Worm (Caenorhabditis elegans) whole organism, early embryonic: ENCODE results near the gene T28A11.4.

ENCODE experiments used
- B0310.2 ChIP-seq: sonication (generic microtip); optimal IDR thresholded peaks from 2 replicates; lab custom pipeline; 2016; ENCODE audit warnings: mild to moderate bottlenecking, missing genetic modification characterization, missing compliant biosample characterization
- F13C5.2 ChIP-seq: sonication (generic microtip); optimal IDR thresholded peaks from 2 replicates; lab custom pipeline; 2017; ENCODE audit warnings: mild to moderate bottlenecking, missing genetic modification characterization, inconsistent platforms, missing compliant biosample characterization
- aly-1 ChIP-seq: sonication (generic microtip); optimal IDR thresholded peaks from 2 replicates; lab custom pipeline; 2016; ENCODE audit warnings: missing genetic modification characterization, missing compliant biosample characterization
- ama-1 ChIP-seq: fragments of 150-350 bp; optimal IDR thresholded peaks from 2 replicates; lab custom pipeline; 2014
- ceh-13 ChIP-seq: fragments of 200-800 bp; sonication (Bioruptor generic); optimal IDR thresholded peaks from 2 replicates; lab custom pipeline; 2018; ENCODE audit warnings: mild to moderate bottlenecking, missing genetic modification characterization, missing compliant biosample characterization
- ceh-36 ChIP-seq: sonication (generic microtip); optimal IDR thresholded peaks from 2 replicates; lab custom pipeline; 2016; ENCODE audit warnings: missing genetic modification characterization, inconsistent platforms, missing compliant biosample characterization
- ets-7 ChIP-seq: sonication (generic microtip); optimal IDR thresholded peaks from 2 replicates; lab custom pipeline; 2016; ENCODE audit warnings: missing genotype, missing genetic modification characterization, missing compliant biosample characterization
- flt-1 ChIP-seq: fragments of 200-800 bp; sonication (Bioruptor generic); IDR thresholded peaks from 2 replicates; pipeline ENCODE4 v1.3.6; 2022; ENCODE audit warnings: missing genetic modification characterization, missing compliant biosample characterization
- hmbx-1 ChIP-seq: sonication (generic microtip); optimal IDR thresholded peaks from 2 replicates; lab custom pipeline; 2016; ENCODE audit warnings: mild to moderate bottlenecking, missing genetic modification characterization, missing compliant biosample characterization
- hmg-4 ChIP-seq: fragments of 200-800 bp; sonication (Bioruptor generic); optimal IDR thresholded peaks from 2 replicates; lab custom pipeline; 2018; ENCODE audit warnings: mild to moderate bottlenecking, missing genetic modification characterization, missing compliant biosample characterization
- hnd-1 ChIP-seq: sonication (generic microtip); optimal IDR thresholded peaks from 2 replicates; lab custom pipeline; 2016; ENCODE audit warnings: missing genetic modification characterization, missing compliant biosample characterization
- pes-1 ChIP-seq: fragments of 200-800 bp; sonication (Bioruptor generic); IDR thresholded peaks from 2 replicates; pipeline ENCODE4 v1.3.6; 2022; ENCODE audit warnings: missing genetic modification reagents, missing genetic modification characterization, missing compliant biosample characterization
- scrt-1 ChIP-seq: fragments of 200-800 bp; sonication (Bioruptor generic); IDR thresholded peaks from 2 replicates; pipeline ENCODE4 v1.3.6; 2022; ENCODE audit warnings: missing genetic modification characterization, missing compliant biosample characterization
- sea-1 ChIP-seq: fragments of 200-800 bp; sonication (Bioruptor generic); conservative IDR thresholded peaks from 2 replicates; pipeline ENCODE4 v1.3.6; 2022; ENCODE audit warnings: missing genetic modification characterization, missing compliant biosample characterization
- tbx-11 ChIP-seq: fragments of 200-800 bp; sonication (Bioruptor generic); IDR thresholded peaks from 2 replicates; pipeline ENCODE4 v1.3.6; 2022; ENCODE audit warnings: missing genetic modification characterization, missing compliant biosample characterization
- tbx-37 ChIP-seq: fragments of 200-800 bp; sonication (Bioruptor generic); conservative IDR thresholded peaks from 2 replicates; pipeline ENCODE4 v1.3.6; 2022; ENCODE audit warnings: missing genetic modification reagents, missing genetic modification characterization, missing compliant biosample characterization
- tra-4 ChIP-seq: sonication (generic microtip); optimal IDR thresholded peaks from 2 replicates; lab custom pipeline; 2017; ENCODE audit warnings: missing genetic modification characterization, missing compliant biosample characterization

T28A11.4 gene

DNA sequence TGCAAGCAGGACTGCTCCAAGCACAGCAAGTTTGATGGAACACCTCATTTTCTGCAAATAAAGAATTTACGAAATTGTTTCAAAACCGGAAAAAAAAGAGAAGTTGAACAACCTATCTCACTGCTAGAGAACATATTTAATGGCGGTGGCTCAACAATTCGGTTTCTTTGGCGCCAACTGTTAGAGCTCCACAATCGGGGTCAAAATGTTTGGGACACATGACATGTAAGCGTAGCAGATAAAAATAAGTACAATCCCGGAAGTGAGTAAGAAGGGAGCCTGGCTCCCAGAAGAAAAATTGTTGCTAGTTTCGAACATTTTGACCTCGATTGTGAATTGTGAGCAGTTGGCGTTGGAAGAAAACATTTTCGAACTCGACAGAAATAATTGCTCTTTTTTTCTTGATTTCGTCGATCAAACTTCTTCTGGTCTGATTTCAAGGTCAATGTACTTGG lies 14.7 kb upstream of the T28A11.4 start, which contains the start of gene T28A11.16:
T28A11.16 (minus strand) TSS at position 51 of the 455 bp plus-strand sequence.
- TF ChIP-seq tbx-37 (GFP tag; lab: Robert Waterston, UW), result no peak
- TF ChIP-seq hnd-1 (tag; lab: Kevin White, UChicago), result no peak
- TF ChIP-seq hmg-4 (GFP tag; lab: Kevin White, UChicago), result no peak
- no peak for TF ChIP-seq ceh-36
- TF ChIP-seq flt-1 (GFP tag; lab: Robert Waterston, UW), result no peak
- no peak for TF ChIP-seq ama-1 (lab: Kevin White, UChicago)
- no peak for TF ChIP-seq aly-1 (tag; lab: Kevin White, UChicago)
- TF ChIP-seq hmbx-1, result no peak

ce11 chrV:3260075-3260474 lies 13.8 kb upstream of the T28A11.4 start, which contains the start of gene srbc-5:
Gene srbc-5, plus strand, starts transcription at chrV:3260375.
- TF ChIP-seq ceh-36 (no peak), flt-1 (GFP tag; lab: Robert Waterston, UW) (no peak), ama-1 (lab: Kevin White, UChicago) (no peak), aly-1 (tag; lab: Kevin White, UChicago) (no peak), B0310.2 (tag; lab: Kevin White, UChicago) (no peak), hnd-1 (tag; lab: Kevin White, UChicago) (no peak), hmg-4 (GFP tag; lab: Kevin White, UChicago) (no peak), ceh-13 (GFP tag; lab: Kevin White, UChicago) (no peak), F13C5.2 (no peak), scrt-1 (GFP tag; lab: Robert Waterston, UW) (no peak), sea-1 (GFP tag; lab: Robert Waterston, UW) (no peak), tbx-11 (no peak), tra-4 (tag; lab: Kevin White, UChicago) (no peak), ets-7 (tag; lab: Kevin White, UChicago) (no peak), hmbx-1 (no peak), tbx-37 (GFP tag; lab: Robert Waterston, UW) (no peak), pes-1 (no peak)

DNA sequence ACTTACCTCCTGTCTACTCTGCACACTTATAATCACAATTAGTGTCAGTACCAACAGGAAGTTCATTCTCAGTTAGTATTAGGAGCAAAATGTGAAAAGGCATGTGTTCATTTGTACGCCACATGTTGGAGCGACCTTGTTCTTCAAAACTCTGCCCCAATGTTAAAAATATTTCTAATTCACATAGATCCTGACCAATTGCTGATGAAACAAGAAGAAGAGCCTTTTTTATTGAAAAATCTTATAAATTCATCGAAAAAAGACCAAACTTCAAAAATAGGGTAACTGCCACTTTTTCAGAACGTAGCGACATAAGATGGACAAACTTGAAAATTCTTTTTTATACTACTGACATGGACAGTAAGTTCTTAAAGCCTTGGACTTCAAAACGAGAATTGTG lies 7.7 kb upstream of the T28A11.4 start, which contains the start of gene T28A11.17:
T28A11.17 (minus strand) TSS at position 101 of the 400 bp plus-strand sequence.
- TF ChIP-seq tra-4 (tag; lab: Kevin White, UChicago) (no peak), B0310.2 (tag; lab: Kevin White, UChicago) (no peak), hmg-4 (GFP tag; lab: Kevin White, UChicago) (no peak), hnd-1 (tag; lab: Kevin White, UChicago) (no peak), aly-1 (tag; lab: Kevin White, UChicago) (no peak), hmbx-1 (no peak), sea-1 (GFP tag; lab: Robert Waterston, UW) (no peak), tbx-11 (no peak), flt-1 (GFP tag; lab: Robert Waterston, UW) (no peak), pes-1 (no peak), ama-1 (lab: Kevin White, UChicago) (no peak)

DNA sequence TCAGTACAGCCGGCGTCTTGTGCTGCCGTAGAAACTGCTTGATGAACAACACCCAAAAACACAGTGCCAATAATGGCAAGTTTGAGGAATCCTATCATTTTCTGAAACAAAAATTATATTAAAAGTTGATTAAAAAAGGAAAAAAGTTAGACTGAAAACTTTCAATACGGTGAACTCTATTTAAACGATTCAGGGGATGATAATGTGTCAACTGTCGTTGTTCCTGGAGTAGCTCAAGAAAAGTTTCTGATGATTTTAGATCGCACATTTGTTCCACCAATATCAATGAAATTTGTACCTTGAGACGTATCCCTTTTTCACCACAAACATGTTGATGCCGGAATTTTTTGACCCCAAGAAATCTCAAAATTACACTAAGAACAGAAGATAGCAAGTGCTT lies 5.9 kb upstream of the T28A11.4 start, which contains the start of gene T28A11.18:
T28A11.18 (minus strand) TSS at position 101 of the 400 bp plus-strand sequence.
- no peak for TF ChIP-seq flt-1 (GFP tag; lab: Robert Waterston, UW)
- TF ChIP-seq ceh-13 (GFP tag; lab: Kevin White, UChicago), result no peak
- no peak for TF ChIP-seq pes-1
- TF ChIP-seq hmg-4 (GFP tag; lab: Kevin White, UChicago), result no peak
- no peak for TF ChIP-seq sea-1 (GFP tag; lab: Robert Waterston, UW)
- TF ChIP-seq tra-4 (tag; lab: Kevin White, UChicago), result no peak
- TF ChIP-seq F13C5.2, result no peak
- TF ChIP-seq ama-1 (lab: Kevin White, UChicago), result no peak
- no peak for TF ChIP-seq tbx-11
- TF ChIP-seq scrt-1 (GFP tag; lab: Robert Waterston, UW), result no peak
- TF ChIP-seq hmbx-1, result no peak
- TF ChIP-seq ceh-36, result no peak
- no peak for TF ChIP-seq aly-1 (tag; lab: Kevin White, UChicago)
- TF ChIP-seq tbx-37 (GFP tag; lab: Robert Waterston, UW), result no peak
- no peak for TF ChIP-seq ets-7 (tag; lab: Kevin White, UChicago)
- no peak for TF ChIP-seq B0310.2 (tag; lab: Kevin White, UChicago)
- TF ChIP-seq hnd-1 (tag; lab: Kevin White, UChicago), result no peak

- no peak for TF ChIP-seq aly-1 (tag; lab: Kevin White, UChicago)
- TF ChIP-seq flt-1 (GFP tag; lab: Robert Waterston, UW), result no peak
- no peak for TF ChIP-seq tbx-11
- no peak for TF ChIP-seq sea-1 (GFP tag; lab: Robert Waterston, UW)
- TF ChIP-seq tra-4 (tag; lab: Kevin White, UChicago), result no peak
- no peak for TF ChIP-seq ets-7 (tag; lab: Kevin White, UChicago)
- TF ChIP-seq F13C5.2, result no peak
- no peak for TF ChIP-seq hnd-1 (tag; lab: Kevin White, UChicago)
- TF ChIP-seq pes-1, result no peak
- no peak for TF ChIP-seq ceh-13 (GFP tag; lab: Kevin White, UChicago)
- TF ChIP-seq hmbx-1, result no peak
These were observed 4.4 kb upstream of the T28A11.4 start, which contains the start of gene T28A11.19 for ce11 chrV:3269407-3269806. Gene T28A11.19, minus strand, starts transcription at chrV:3269514.

DNA sequence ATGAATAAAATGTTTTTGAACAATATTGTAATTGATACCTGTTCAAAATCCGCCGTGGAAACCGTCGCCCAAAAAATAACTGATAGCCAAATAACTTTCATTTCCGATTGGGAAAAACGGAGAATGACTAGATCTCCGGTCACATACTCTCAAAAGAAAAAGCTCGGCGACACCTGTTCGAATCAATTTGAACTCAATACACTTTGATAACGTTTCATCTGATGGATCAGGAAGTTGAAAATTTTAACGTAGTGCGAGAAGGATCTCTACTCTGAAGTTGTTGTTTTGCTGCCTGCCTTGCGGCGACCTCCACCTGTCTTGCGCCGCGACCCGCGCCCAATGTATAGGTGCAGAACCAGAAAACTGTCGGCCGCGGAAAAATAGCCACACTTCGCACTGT lies 694 bp upstream of the T28A11.4 start, which contains the start of gene T28A11.20:
T28A11.20 (minus strand) TSS at position 101 of the 400 bp plus-strand sequence.
- TF ChIP-seq B0310.2 (tag; lab: Kevin White, UChicago), result no peak
- TF ChIP-seq hmbx-1, result no peak
- no peak for TF ChIP-seq ama-1 (lab: Kevin White, UChicago)
- TF ChIP-seq tra-4 (tag; lab: Kevin White, UChicago), result no peak
- no peak for TF ChIP-seq pes-1
- TF ChIP-seq ceh-36, result no peak
- no peak for TF ChIP-seq ceh-13 (GFP tag; lab: Kevin White, UChicago)

DNA sequence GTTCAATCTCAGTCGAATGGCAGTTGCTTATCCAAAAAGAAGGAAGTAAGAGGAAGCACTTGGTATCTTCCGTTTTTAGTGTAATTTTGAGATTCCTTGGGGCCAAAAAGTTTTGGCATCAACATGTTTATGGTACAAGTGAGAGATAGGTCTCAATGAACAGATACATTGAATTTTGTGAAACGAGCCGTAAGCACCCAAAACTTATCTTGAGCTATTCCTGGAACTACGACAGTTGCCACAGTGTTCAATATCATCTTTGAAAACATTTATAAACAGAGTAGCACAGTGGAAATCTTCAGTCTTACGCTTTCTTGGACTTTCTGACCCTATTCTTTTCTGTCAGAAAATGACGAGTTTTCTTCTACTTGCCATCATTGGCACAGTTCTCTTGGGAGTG lies 1.2 kb downstream of the T28A11.4 start, which contains the start of gene T28A11.3:
T28A11.3 (plus strand) TSS at position 301 of the 400 bp plus-strand sequence.
- no peak for TF ChIP-seq hnd-1 (tag; lab: Kevin White, UChicago)
- TF ChIP-seq flt-1 (GFP tag; lab: Robert Waterston, UW), result no peak
- TF ChIP-seq ceh-13 (GFP tag; lab: Kevin White, UChicago), result no peak
- TF ChIP-seq hmg-4 (GFP tag; lab: Kevin White, UChicago), result no peak
- TF ChIP-seq ets-7 (tag; lab: Kevin White, UChicago), result no peak
- no peak for TF ChIP-seq sea-1 (GFP tag; lab: Robert Waterston, UW)
- no peak for TF ChIP-seq ceh-36
- TF ChIP-seq pes-1, result no peak
- no peak for TF ChIP-seq scrt-1 (GFP tag; lab: Robert Waterston, UW)
- TF ChIP-seq ama-1 (lab: Kevin White, UChicago), result no peak
- no peak for TF ChIP-seq tbx-11
- TF ChIP-seq B0310.2 (tag; lab: Kevin White, UChicago), result no peak
- no peak for TF ChIP-seq hmbx-1
- no peak for TF ChIP-seq F13C5.2
- no peak for TF ChIP-seq aly-1 (tag; lab: Kevin White, UChicago)
- TF ChIP-seq tbx-37 (GFP tag; lab: Robert Waterston, UW), result no peak
- no peak for TF ChIP-seq tra-4 (tag; lab: Kevin White, UChicago)
